Fruit fly (Drosophila melanogaster) whole organism, embryonic: ENCODE data around the gene Sema5c.

Experiments
- ATbp ChIP-seq: fragments of 200-800 bp; sonication (Bioruptor generic); optimal IDR thresholded peaks from 2 replicates; lab custom pipeline; 2017; ENCODE audit warnings: missing biosample characterization, mild to moderate bottlenecking, missing genetic modification characterization, missing genetic modification reagents
- Atf-2 ChIP-seq: fragments of 200-800 bp; sonication (Bioruptor generic); optimal IDR thresholded peaks from 2 replicates; lab custom pipeline; 2016; ENCODE audit warnings: missing biosample characterization, missing genetic modification characterization
- BtbVII ChIP-seq: fragments of 200-800 bp; sonication (Bioruptor generic); optimal IDR thresholded peaks from 3 replicates; lab custom pipeline; 2017; ENCODE audit warnings: missing biosample characterization, mild to moderate bottlenecking, missing genetic modification characterization
- CG10209 ChIP-seq: fragments of 200-800 bp; sonication (Bioruptor generic); optimal IDR thresholded peaks from 3 replicates; lab custom pipeline; 2017; ENCODE audit warnings: missing biosample characterization, mild to moderate bottlenecking, missing genetic modification characterization, missing genetic modification reagents
- CG10654 ChIP-seq: fragments of 200-800 bp; sonication (Bioruptor generic); optimal IDR thresholded peaks from 2 replicates; lab custom pipeline; 2016; ENCODE audit warnings: missing biosample characterization, missing genetic modification characterization
- CG13123 ChIP-seq: fragments of 200-800 bp; sonication (Bioruptor generic); optimal IDR thresholded peaks from 2 replicates; lab custom pipeline; 2016; ENCODE audit warnings: missing biosample characterization, missing genetic modification characterization
- CG13624 ChIP-seq: fragments of 200-800 bp; sonication (Bioruptor generic); optimal IDR thresholded peaks from 2 replicates; lab custom pipeline; 2016; ENCODE audit warnings: missing biosample characterization, missing genetic modification characterization
- CG13894 ChIP-seq: fragments of 200-800 bp; sonication (Bioruptor generic); optimal IDR thresholded peaks from 3 replicates; lab custom pipeline; 2018; ENCODE audit warnings: missing biosample characterization, mild to moderate bottlenecking, missing genetic modification characterization, moderate library complexity
- CG1792 ChIP-seq: fragments of 200-800 bp; sonication (Bioruptor generic); optimal IDR thresholded peaks from 2 replicates; lab custom pipeline; 2016; ENCODE audit warnings: missing biosample characterization, missing genetic modification characterization
- CG18619 ChIP-seq: fragments of 200-800 bp; sonication (Bioruptor generic); optimal IDR thresholded peaks from 3 replicates; lab custom pipeline; 2017; ENCODE audit warnings: missing biosample characterization, mild to moderate bottlenecking, missing genetic modification characterization
- CG18764 ChIP-seq: fragments of 200-800 bp; sonication (Bioruptor generic); optimal IDR thresholded peaks from 3 replicates; lab custom pipeline; 2016; ENCODE audit warnings: missing biosample characterization, missing genetic modification characterization
- CG2116 ChIP-seq: fragments of 200-800 bp; sonication (Bioruptor generic); optimal IDR thresholded peaks from 3 replicates; lab custom pipeline; 2018; ENCODE audit warnings: missing biosample characterization, mild to moderate bottlenecking, missing genetic modification characterization
- CG2120 ChIP-seq: fragments of 200-800 bp; sonication (Bioruptor generic); optimal IDR thresholded peaks from 3 replicates; lab custom pipeline; 2016; ENCODE audit warnings: missing biosample characterization, missing genetic modification characterization
- CG2678 ChIP-seq: fragments of 200-800 bp; sonication (Bioruptor generic); optimal IDR thresholded peaks from 3 replicates; lab custom pipeline; 2019; ENCODE audit warnings: missing biosample characterization, mild to moderate bottlenecking, missing genetic modification characterization, moderate library complexity
- CG34376 ChIP-seq: fragments of 200-800 bp; sonication (Bioruptor generic); optimal IDR thresholded peaks from 2 replicates; lab custom pipeline; 2018; ENCODE audit warnings: missing biosample characterization, mild to moderate bottlenecking, missing genetic modification characterization
- CG43689 ChIP-seq: fragments of 200-800 bp; sonication (Bioruptor generic); IDR thresholded peaks from 2 replicates; pipeline ENCODE4 v1.3.6; 2022; ENCODE audit warnings: missing biosample characterization, missing genetic modification characterization
- CG7271 ChIP-seq: fragments of 200-800 bp; sonication (Bioruptor generic); optimal IDR thresholded peaks from 2 replicates; lab custom pipeline; 2018; ENCODE audit warnings: missing biosample characterization, mild to moderate bottlenecking, missing genetic modification characterization, moderate library complexity
- CG7745 ChIP-seq: fragments of 200-800 bp; sonication (Bioruptor generic); optimal IDR thresholded peaks from 2 replicates; lab custom pipeline; 2018; ENCODE audit warnings: missing biosample characterization, mild to moderate bottlenecking, missing genetic modification characterization, moderate library complexity
- Dbx ChIP-seq: fragments of 200-800 bp; sonication (Bioruptor generic); IDR thresholded peaks from 3 replicates; pipeline ENCODE4 v1.3.6; 2022; ENCODE audit warnings: missing biosample characterization, missing genetic modification characterization
- Dref ChIP-seq: fragments of 200-800 bp; sonication (Bioruptor generic); IDR thresholded peaks from 2 replicates; pipeline ENCODE4 v1.3.6; 2022; ENCODE audit warnings: missing biosample characterization, missing genetic modification characterization
- Elba2 ChIP-seq: fragments of 200-800 bp; sonication (Bioruptor generic); optimal IDR thresholded peaks from 3 replicates; lab custom pipeline; 2016; ENCODE audit warnings: missing biosample characterization, missing genetic modification characterization
- Hey ChIP-seq: fragments of 200-800 bp; sonication (Bioruptor generic); optimal IDR thresholded peaks from 3 replicates; lab custom pipeline; 2018; ENCODE audit warnings: missing biosample characterization, mild to moderate bottlenecking, missing genetic modification characterization
- Max ChIP-seq: fragments of 200-800 bp; sonication (Bioruptor generic); optimal IDR thresholded peaks from 2 replicates; lab custom pipeline; 2016; ENCODE audit warnings: missing biosample characterization, mild to moderate bottlenecking, missing genetic modification characterization
- NC2β ChIP-seq: fragments of 200-800 bp; sonication (Bioruptor generic); optimal IDR thresholded peaks from 2 replicates; lab custom pipeline; 2016; ENCODE audit warnings: missing biosample characterization, missing genetic modification characterization
- Spps ChIP-seq: fragments of 200-800 bp; sonication (Bioruptor generic); optimal IDR thresholded peaks from 2 replicates; lab custom pipeline; 2018; ENCODE audit warnings: missing biosample characterization, mild to moderate bottlenecking, missing genetic modification characterization
- Sry-δ ChIP-seq: fragments of 200-800 bp; sonication (Bioruptor generic); optimal IDR thresholded peaks from 2 replicates; lab custom pipeline; 2016; ENCODE audit warnings: missing biosample characterization, missing genetic modification characterization
- Stat92E ChIP-seq, 3 experiments: fragments of >200 bp in 2 of 3; fragments of 200-800 bp in 1 of 3; sonication (Bioruptor generic) in 1 of 3; optimal IDR thresholded peaks; 2 replicates each; lab custom pipeline; 2017 to 2019; ENCODE audit warnings: missing biosample characterization in 3 of 3, missing genetic modification characterization in 3 of 3, mild to moderate bottlenecking in 1 of 3, moderate library complexity in 1 of 3
- abd-A ChIP-seq: fragments of 200-800 bp; sonication (Bioruptor generic); optimal IDR thresholded peaks from 3 replicates; lab custom pipeline; 2019; ENCODE audit warnings: missing biosample characterization, mild to moderate bottlenecking, missing genetic modification characterization, moderate library complexity
- al ChIP-seq: fragments of 200-800 bp; sonication (Bioruptor generic); IDR thresholded peaks from 2 replicates; pipeline ENCODE4 v1.3.6; 2022; ENCODE audit warnings: missing biosample characterization, missing genetic modification characterization
- bowl ChIP-seq: fragments of 200-800 bp; sonication (Bioruptor generic); IDR thresholded peaks from 2 replicates; pipeline ENCODE4 v1.3.6; 2022; ENCODE audit warnings: missing biosample characterization, missing genetic modification characterization
- cad ChIP-seq: fragments of >200 bp; optimal IDR thresholded peaks from 2 replicates; lab custom pipeline; 2017; ENCODE audit warnings: missing biosample characterization, missing genetic modification characterization
- cg ChIP-seq: fragments of 200-800 bp; sonication (Bioruptor generic); optimal IDR thresholded peaks from 3 replicates; lab custom pipeline; 2019; ENCODE audit warnings: missing biosample characterization, mild to moderate bottlenecking, missing genetic modification characterization, moderate library complexity
- fd102C ChIP-seq: fragments of 200-800 bp; sonication (Bioruptor generic); optimal IDR thresholded peaks from 2 replicates; lab custom pipeline; 2018; ENCODE audit warnings: missing biosample characterization, mild to moderate bottlenecking, missing genetic modification characterization, moderate library complexity
- fd96Cb ChIP-seq: fragments of 200-800 bp; sonication (Bioruptor generic); optimal IDR thresholded peaks from 2 replicates; lab custom pipeline; 2018; ENCODE audit warnings: missing biosample characterization, mild to moderate bottlenecking, missing genetic modification characterization, moderate library complexity
- fru ChIP-seq: fragments of >200 bp; optimal IDR thresholded peaks from 2 replicates; lab custom pipeline; 2017
- gfzf ChIP-seq: fragments of 200-800 bp; sonication (Bioruptor generic); optimal IDR thresholded peaks from 2 replicates; lab custom pipeline; 2016; ENCODE audit warnings: missing biosample characterization, mild to moderate bottlenecking, missing genetic modification characterization, moderate library complexity
- gsb-n ChIP-seq: fragments of 200-800 bp; sonication (Bioruptor generic); optimal IDR thresholded peaks from 3 replicates; lab custom pipeline; 2018; ENCODE audit warnings: missing biosample characterization, mild to moderate bottlenecking, missing genetic modification characterization
- h ChIP-seq: fragments of >200 bp; optimal IDR thresholded peaks from 2 replicates; lab custom pipeline; 2017
- hbn ChIP-seq: fragments of 200-800 bp; sonication (Bioruptor generic); IDR thresholded peaks from 2 replicates; pipeline ENCODE4 v1.3.6; 2022; ENCODE audit warnings: missing biosample characterization, missing genetic modification characterization; ENCODE audit not compliant: partially characterized antibody
- ken ChIP-seq: fragments of 200-800 bp; sonication (Bioruptor generic); IDR thresholded peaks from 3 replicates; pipeline ENCODE4 v1.3.6; 2022; ENCODE audit warnings: missing biosample characterization, missing genetic modification characterization
- lola ChIP-seq, 3 experiments: fragments of >200 bp in 2 of 3; fragments of 200-800 bp in 1 of 3; sonication (Bioruptor generic) in 1 of 3; optimal IDR thresholded peaks; 2 replicates each; lab custom pipeline; 2017 to 2019; ENCODE audit warnings: missing biosample characterization in 3 of 3, missing genetic modification characterization in 3 of 3, mild to moderate bottlenecking in 1 of 3, moderate library complexity in 1 of 3
- mam ChIP-seq: fragments of 200-800 bp; sonication (Bioruptor generic); optimal IDR thresholded peaks from 3 replicates; lab custom pipeline; 2016; ENCODE audit warnings: missing biosample characterization, missing genetic modification characterization
- nom ChIP-seq: fragments of 200-800 bp; sonication (Bioruptor generic); optimal IDR thresholded peaks from 2 replicates; lab custom pipeline; 2017; ENCODE audit warnings: missing biosample characterization, missing genetic modification characterization, mild to moderate bottlenecking, moderate library complexity, missing genetic modification reagents
- p53 ChIP-seq: fragments of 200-800 bp; sonication (Bioruptor generic); optimal IDR thresholded peaks from 2 replicates; lab custom pipeline; 2016; ENCODE audit warnings: missing biosample characterization, missing genetic modification characterization
- pan ChIP-seq, 4 experiments: fragments of >200 bp in 3 of 4; fragments of 200-800 bp in 1 of 4; sonication (Bioruptor generic) in 1 of 4; optimal IDR thresholded peaks in 3 of 4; IDR thresholded peaks in 1 of 4; 2 replicates each; pipeline versions ENCODE4 v1.3.6 to Lab custom; 2017 to 2022; ENCODE audit warnings: missing biosample characterization in 2 of 4, missing genetic modification characterization in 2 of 4, mixed read lengths in 1 of 4
- pb ChIP-seq: fragments of 200-800 bp; sonication (Bioruptor generic); optimal IDR thresholded peaks from 3 replicates; lab custom pipeline; 2016; ENCODE audit warnings: missing biosample characterization, missing genetic modification characterization
- ro ChIP-seq: fragments of 200-800 bp; sonication (Bioruptor generic); IDR thresholded peaks from 2 replicates; pipeline ENCODE4 v1.3.6; 2022; ENCODE audit warnings: missing biosample characterization, missing genetic modification characterization
- sima ChIP-seq: fragments of 200-800 bp; sonication (Bioruptor generic); optimal IDR thresholded peaks from 2 replicates; lab custom pipeline; 2016; ENCODE audit warnings: missing biosample characterization, missing genetic modification characterization
- tna ChIP-seq: fragments of 200-800 bp; sonication (Bioruptor generic); IDR thresholded peaks from 2 replicates; pipeline ENCODE4 v1.3.6; 2022; ENCODE audit warnings: missing biosample characterization, missing genetic modification characterization; ENCODE audit not compliant: partially characterized antibody
- unpg ChIP-seq: fragments of 200-800 bp; sonication (Bioruptor generic); optimal IDR thresholded peaks from 3 replicates; lab custom pipeline; 2018; ENCODE audit warnings: missing biosample characterization, mild to moderate bottlenecking, missing genetic modification characterization, moderate library complexity
- zfh1 ChIP-seq: fragments of 200-800 bp; sonication (Bioruptor generic); IDR thresholded peaks from 3 replicates; pipeline ENCODE4 v1.3.6; 2022; ENCODE audit warnings: missing biosample characterization, missing genetic modification characterization

The Sema5c gene

DNA sequence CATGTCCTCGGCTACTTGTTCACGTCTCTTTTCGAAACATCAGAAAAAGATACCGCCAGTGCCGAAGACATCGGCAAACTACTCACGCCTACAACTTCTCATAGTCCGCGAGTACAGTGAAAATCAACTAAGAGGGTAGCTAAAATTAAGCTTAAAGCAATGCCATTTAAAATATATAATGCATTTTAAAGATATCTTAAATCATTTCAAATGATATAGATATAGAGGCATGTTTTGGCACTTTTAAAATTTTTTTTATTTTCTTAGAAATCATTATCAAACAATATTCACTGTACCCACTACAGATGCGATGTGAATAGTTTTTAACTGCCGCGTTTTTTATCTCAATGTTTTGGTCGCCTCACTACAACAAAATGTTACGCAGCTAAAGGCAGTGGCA lies 31.0 kb downstream of the Sema5c start (continued):
- TF ChIP-seq mam (GFP tag; lab: Kevin White, UChicago) (no peak), Atf-2 (GFP tag; lab: Kevin White, UChicago) (no peak), Dref (GFP tag; lab: Robert Waterston, UW) (no peak), pb (GFP tag; lab: Kevin White, UChicago) (no peak), CG10209 (GFP tag; lab: Kevin White, UChicago) (no peak), Elba2 (GFP tag; lab: Kevin White, UChicago) (no peak), pan (optimal IDR thresholded peaks at IDR 0.05; lab: Kevin White, UChicago) (no peak), pan (GFP tag; optimal IDR thresholded peaks at IDR 0.05 in 1 of 2, IDR thresholded peaks at IDR 0.05 in 1 of 2) (no peak), NC2β (no peak), CG10654 (no peak), CG2678 (tag; lab: Kevin White, UChicago) (peak; percentile 54), al (peak; percentile 45; the same call in 1 of the 2 replicates), h (lab: Kevin White, UChicago) (no peak), CG2120 (GFP tag; lab: Kevin White, UChicago) (no peak), Dbx (GFP tag; lab: Robert Waterston, UW) (no peak), BtbVII (GFP tag; lab: Kevin White, UChicago) (no peak), fru (no peak), bowl (GFP tag; lab: Robert Waterston, UW) (0 out of 2 replicates have a peak, but pooled peaks have one; percentile 21), fd96Cb (peak; percentile 34), Sry-δ (GFP tag; lab: Kevin White, UChicago) (no peak), nom (GFP tag; lab: Kevin White, UChicago) (no peak), tna (GFP tag; lab: Robert Waterston, UW) (no peak), CG43689 (GFP tag; lab: Robert Waterston, UW) (no peak), ro (GFP tag; lab: Robert Waterston, UW) (no peak), abd-A (tag; lab: Kevin White, UChicago) (no peak), CG18619 (GFP tag; lab: Kevin White, UChicago) (no peak), p53 (GFP tag; lab: Kevin White, UChicago) (no peak), CG7745 (tag; lab: Kevin White, UChicago) (no peak), CG2116 (GFP tag; lab: Kevin White, UChicago) (no peak), CG13624 (GFP tag; lab: Kevin White, UChicago) (no peak), Hey (no peak), lola (GFP tag; optimal IDR thresholded peaks at IDR 0.05; lab: Kevin White, UChicago) (no peak), gfzf (no peak), CG7271 (tag; lab: Kevin White, UChicago) (no peak), cg (GFP tag; lab: Kevin White, UChicago) (no peak), fd102C (no peak), sima (GFP tag; lab: Kevin White, UChicago) (no peak), CG1792 (GFP tag; lab: Kevin White, UChicago) (no peak), hbn (GFP tag; lab: Robert Waterston, UW) (no peak), Max (no peak), Spps (tag; lab: Kevin White, UChicago) (no peak), CG34376 (GFP tag; lab: Kevin White, UChicago) (no peak), Stat92E (GFP tag; optimal IDR thresholded peaks at IDR 0.05; lab: Kevin White, UChicago) (no peak), gsb-n (peak; percentile 18), zfh1 (GFP tag; lab: Robert Waterston, UW) (0 out of 3 replicates have a peak, but pooled peaks have one; percentile 27), CG13123 (GFP tag; lab: Kevin White, UChicago) (no peak), ken (GFP tag; lab: Robert Waterston, UW) (no peak), cad (no peak), CG18764 (GFP tag; lab: Kevin White, UChicago) (no peak), unpg (GFP tag; lab: Kevin White, UChicago) (peak; percentile 61), ATbp (GFP tag; lab: Kevin White, UChicago) (peak; percentile 11), CG13894 (tag; lab: Kevin White, UChicago) (no peak)
